Fruit fly (Drosophila melanogaster): ENCODE results near the gene CG45071.

Gene CG45071

dm6 chr3L:15094589-15095288, 10.9 kb upstream of the CG45071 start, which contains the start of the genes sstn, Plp and GlyRS (continued):
- TF ChIP-seq Ets96B (tag; optimal IDR thresholded peaks at IDR 0.05): peak; percentile 28
- no peak for TF ChIP-seq CG4318 (GFP tag; optimal IDR thresholded peaks at IDR 0.05)
- TF ChIP-seq CG10669 (GFP tag; optimal IDR thresholded peaks at IDR 0.05): no peak
- TF ChIP-seq spab (GFP tag; optimal IDR thresholded peaks at IDR 0.05): no peak
- TF ChIP-seq Ets21C (GFP tag; optimal IDR thresholded peaks at IDR 0.05): no peak
- no peak for TF ChIP-seq Gug (GFP tag; IDR thresholded peaks at IDR 0.05)
- no peak for TF ChIP-seq CG6854 (GFP tag; optimal IDR thresholded peaks at IDR 0.05)
- no peak for TF ChIP-seq CG7368 (GFP tag; optimal IDR thresholded peaks at IDR 0.05)
- TF ChIP-seq fd59A (GFP tag; optimal IDR thresholded peaks at IDR 0.05): peak; percentile 17
- peak in 1 of 2 experiments; percentile 33 for TF ChIP-seq ss (GFP tag; optimal IDR thresholded peaks at IDR 0.05)
- no peak for TF ChIP-seq CG11902 (GFP tag; optimal IDR thresholded peaks at IDR 0.05)
- no peak for TF ChIP-seq CG6163 (GFP tag; IDR thresholded peaks at IDR 0.05)
- no peak for TF ChIP-seq CG6808 (GFP tag; optimal IDR thresholded peaks at IDR 0.05)
- peak; percentile 0 for TF ChIP-seq lz (GFP tag; optimal IDR thresholded peaks at IDR 0.05)
- no peak for TF ChIP-seq Hr38 (GFP tag; optimal IDR thresholded peaks at IDR 0.05)
- 0 out of 2 replicates have a peak, but pooled peaks have one; percentile 23 for TF ChIP-seq CG15336 (GFP tag; IDR thresholded peaks at IDR 0.05)

DNA sequence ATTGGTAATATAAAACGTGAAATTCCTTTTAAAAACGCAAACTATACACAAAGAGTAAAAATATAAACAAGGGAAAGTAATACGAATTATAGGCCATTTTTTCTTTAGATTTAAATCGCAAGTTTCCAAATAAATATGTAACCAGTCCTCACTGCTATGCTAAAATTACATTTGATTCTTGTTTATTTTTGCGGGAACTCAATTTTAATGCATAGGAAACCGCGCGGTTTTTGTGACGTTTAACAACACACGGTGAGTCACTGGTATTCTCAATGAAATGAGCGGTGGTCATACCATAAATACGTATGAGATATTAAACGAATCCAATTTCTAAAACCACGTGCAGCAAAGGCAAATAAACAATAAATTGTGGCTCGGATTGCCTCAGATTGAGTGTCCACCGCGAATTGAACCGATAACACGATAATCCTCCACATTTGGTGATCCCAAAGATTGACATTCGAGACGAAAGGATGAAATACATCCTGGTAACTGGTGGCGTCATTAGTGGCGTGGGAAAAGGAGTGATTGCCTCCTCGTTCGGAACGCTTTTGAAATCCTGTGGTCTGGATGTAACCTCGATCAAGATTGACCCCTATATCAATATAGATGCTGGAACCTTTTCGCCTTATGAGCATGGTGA, 7.7 kb upstream of the CG45071 start, which contains the start of gene Ctps:
Gene Ctps, plus strand, starts transcription at position 37 of the 643 bp plus-strand sequence.
- peak; percentile 8 for TF ChIP-seq Sox14 (GFP tag; optimal IDR thresholded peaks at IDR 0.05)
- TF ChIP-seq Met (GFP tag; optimal IDR thresholded peaks at IDR 0.05): no peak
- TF ChIP-seq Gug (GFP tag; IDR thresholded peaks at IDR 0.05): no peak
- no peak for TF ChIP-seq fd85E (GFP tag; optimal IDR thresholded peaks at IDR 0.05)
- no peak for TF ChIP-seq Eip93F (GFP tag; optimal IDR thresholded peaks at IDR 0.05)
- no peak for TF ChIP-seq CG11762 (GFP tag; optimal IDR thresholded peaks at IDR 0.05; ENCODE audit: insufficient read depth)
- TF ChIP-seq CG10631 (GFP tag; optimal IDR thresholded peaks at IDR 0.05): peak; percentile 29
- TF ChIP-seq ss (GFP tag; optimal IDR thresholded peaks at IDR 0.05): no peak
- TF ChIP-seq CG7368 (GFP tag; optimal IDR thresholded peaks at IDR 0.05): no peak
- TF ChIP-seq dsx (GFP tag; optimal IDR thresholded peaks at IDR 0.05; ENCODE audit: poor library complexity, severe bottlenecking): no peak
- no peak for TF ChIP-seq dac (GFP tag; optimal IDR thresholded peaks at IDR 0.05)
- peak; percentile 18 for TF ChIP-seq CG6854 (GFP tag; optimal IDR thresholded peaks at IDR 0.05)
- no peak for TF ChIP-seq CG11902 (GFP tag; optimal IDR thresholded peaks at IDR 0.05)
- no peak for TF ChIP-seq fd59A (GFP tag; optimal IDR thresholded peaks at IDR 0.05)
- TF ChIP-seq pdm3 (GFP tag; optimal IDR thresholded peaks at IDR 0.05): peak; percentile 6
- TF ChIP-seq Eip78C (GFP tag): peak; percentile 34
- TF ChIP-seq CG32006 (GFP tag; optimal IDR thresholded peaks at IDR 0.05): no peak
- TF ChIP-seq Sox15 (GFP tag; optimal IDR thresholded peaks at IDR 0.05): no peak
- no peak for TF ChIP-seq OdsH (GFP tag; optimal IDR thresholded peaks at IDR 0.05)
- TF ChIP-seq esn (GFP tag; optimal IDR thresholded peaks at IDR 0.05): peak; percentile 37
- TF ChIP-seq CG15336 (GFP tag; IDR thresholded peaks at IDR 0.05): 0 out of 2 replicates have a peak, but pooled peaks have one; percentile 18
- TF ChIP-seq Hr38 (GFP tag; optimal IDR thresholded peaks at IDR 0.05): no peak
- TF ChIP-seq CG8119 (GFP tag; IDR thresholded peaks at IDR 0.05): no peak
- no peak for TF ChIP-seq CG10669 (GFP tag; optimal IDR thresholded peaks at IDR 0.05)
- TF ChIP-seq lz (GFP tag; optimal IDR thresholded peaks at IDR 0.05): peak; percentile 30
- TF ChIP-seq fkh (GFP tag; optimal IDR thresholded peaks at IDR 0.05): peak; percentile 63
- no peak for TF ChIP-seq Sox102F (GFP tag; optimal IDR thresholded peaks at IDR 0.05)
- peak; percentile 18 for TF ChIP-seq topi (GFP tag; optimal IDR thresholded peaks at IDR 0.05)
- no peak for TF ChIP-seq net (GFP tag; optimal IDR thresholded peaks at IDR 0.05)
- TF ChIP-seq Ets96B (tag; optimal IDR thresholded peaks at IDR 0.05): no peak
- no peak for TF ChIP-seq CG16779 (tag; optimal IDR thresholded peaks at IDR 0.05)
- TF ChIP-seq CG1621 (tag; optimal IDR thresholded peaks at IDR 0.05): no peak
- TF ChIP-seq Smox (GFP tag; optimal IDR thresholded peaks at IDR 0.05): no peak
- TF ChIP-seq Blimp-1 (GFP tag; optimal IDR thresholded peaks at IDR 0.05): no peak
- no peak for TF ChIP-seq vri (GFP tag; optimal IDR thresholded peaks at IDR 0.05)
- TF ChIP-seq Lpt (GFP tag; optimal IDR thresholded peaks at IDR 0.05): no peak
- TF ChIP-seq cyc (GFP tag; optimal IDR thresholded peaks at IDR 0.05): no peak
- TF ChIP-seq CG6163 (GFP tag; IDR thresholded peaks at IDR 0.05): no peak

Data from whole organism, prepupa.